Worm (Caenorhabditis elegans) whole organism, L4 larva: ENCODE data around the gene F57G4.11.

Experiments used
- ZK337.2 ChIP-seq: fragments of 200-800 bp; sonication (Bioruptor generic); IDR thresholded peaks from 2 replicates; pipeline ENCODE4 v1.3.6; 2022; ENCODE audit warnings: missing genetic modification reagents, missing genetic modification characterization, missing compliant biosample characterization
- aha-1 ChIP-seq: fragments of 150-350 bp; peaks from one replicate; lab custom pipeline; 2014; ENCODE audit warnings: missing biosample characterization, missing genetic modification characterization
- ceh-20 ChIP-seq: fragments of 200-800 bp; sonication (Bioruptor generic); IDR thresholded peaks from 2 replicates; pipeline ENCODE4 v1.3.6; 2022; ENCODE audit warnings: missing genetic modification reagents, missing genetic modification characterization, missing compliant biosample characterization
- daf-12 ChIP-seq: fragments of 150-350 bp; optimal IDR thresholded peaks from 2 replicates; lab custom pipeline; 2014; ENCODE audit warnings: missing biosample characterization, missing genetic modification reagents, missing genetic modification characterization
- fkh-10 ChIP-seq: fragments of 150-350 bp; optimal IDR thresholded peaks from 2 replicates; lab custom pipeline; 2014; ENCODE audit warnings: missing biosample characterization, missing genetic modification reagents, missing genetic modification characterization
- fos-1 ChIP-seq: fragments of 150-350 bp; optimal IDR thresholded peaks from 2 replicates; lab custom pipeline; 2014; ENCODE audit warnings: missing biosample characterization, missing genetic modification characterization
- hlh-30 ChIP-seq: sonication (generic microtip); optimal IDR thresholded peaks from 2 replicates; lab custom pipeline; 2017; ENCODE audit warnings: antibody characterized with exemption, mild to moderate bottlenecking, missing genetic modification characterization, missing compliant biosample characterization; ENCODE audit not compliant: insufficient read depth
- mep-1 ChIP-seq: fragments of 150-350 bp; sonication (generic microtip); optimal IDR thresholded peaks from 3 replicates; lab custom pipeline; 2014; ENCODE audit warnings: missing biosample characterization, missing genetic modification characterization
- nhr-11 ChIP-seq: fragments of 150-350 bp; optimal IDR thresholded peaks from 2 replicates; lab custom pipeline; 2014; ENCODE audit warnings: missing biosample characterization, missing genetic modification characterization
- nhr-28 ChIP-seq: fragments of 150-350 bp; optimal IDR thresholded peaks from 2 replicates; lab custom pipeline; 2014; ENCODE audit warnings: missing biosample characterization, missing genetic modification characterization
- set-16 ChIP-seq: fragments of 200-800 bp; sonication (Bioruptor generic); IDR thresholded peaks from 2 replicates; pipeline ENCODE4 v1.3.6; 2022; ENCODE audit warnings: missing genetic modification reagents, missing genetic modification characterization, missing compliant biosample characterization
- snpc-4 ChIP-seq: fragments of 150-350 bp; optimal IDR thresholded peaks from 2 replicates; lab custom pipeline; 2014; ENCODE audit warnings: missing biosample characterization, missing genetic modification characterization
- unc-39 ChIP-seq: sonication (generic microtip); optimal IDR thresholded peaks from 2 replicates; lab custom pipeline; 2017; ENCODE audit warnings: missing biosample characterization, missing genetic modification characterization
- unc-62 ChIP-seq, 3 experiments: fragments of 150-350 bp in 1 of 3; sonication (generic microtip); optimal IDR thresholded peaks in 2 of 3; peaks in 1 of 3; 1 replicate in 1 of 3; 2 replicates in 2 of 3; lab custom pipeline; 2014 to 2017; ENCODE audit warnings: missing biosample characterization in 3 of 3, missing genetic modification characterization in 3 of 3, missing genetic modification reagents in 3 of 3, missing genotype in 1 of 3

DNA sequence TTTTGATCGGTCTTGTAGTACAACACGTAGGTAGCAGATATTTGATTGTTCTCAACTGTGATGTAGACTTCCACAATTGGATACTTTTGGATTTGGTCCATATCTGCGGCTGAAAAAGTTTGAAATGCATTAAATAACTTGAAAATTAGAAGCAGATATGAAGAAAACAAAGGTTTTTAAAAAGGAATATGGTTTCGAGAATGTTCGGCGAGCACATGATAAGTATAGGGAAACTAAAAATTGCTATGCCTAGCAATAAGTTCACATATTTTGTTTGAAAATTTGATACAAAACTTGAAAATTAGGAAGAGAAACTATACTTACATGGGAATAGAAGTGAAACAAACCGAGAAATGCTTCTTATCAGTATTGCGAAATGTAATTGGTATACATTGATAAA lies 9.4 kb upstream of the F57G4.11 start, which contains the start of gene Y6G8.5:
- no peak for TF ChIP-seq hlh-30 (tag; lab: Kevin White, UChicago)
- TF ChIP-seq unc-62 (GFP tag; optimal IDR thresholded peaks at IDR 0.05 in 1 of 2; lab: Kevin White, UChicago) = no peak
- TF ChIP-seq unc-62 (tag; optimal IDR thresholded peaks at IDR 0.05; lab: Kevin White, UChicago) = no peak
- no peak for TF ChIP-seq fos-1 (tag; lab: Kevin White, UChicago)
- TF ChIP-seq snpc-4 = no peak
- no peak for TF ChIP-seq mep-1 (tag; lab: Kevin White, UChicago)
- no peak for TF ChIP-seq ceh-20 (GFP tag; lab: Robert Waterston, UW)
- TF ChIP-seq set-16 (GFP tag; lab: Robert Waterston, UW) = no peak
- TF ChIP-seq fkh-10 (GFP tag; lab: Kevin White, UChicago) = no peak
- no peak for TF ChIP-seq aha-1 (tag; lab: Kevin White, UChicago)
- no peak for TF ChIP-seq daf-12 (tag; lab: Kevin White, UChicago)
- no peak for TF ChIP-seq ZK337.2
- TF ChIP-seq nhr-28 (tag; lab: Kevin White, UChicago) = no peak
- TF ChIP-seq nhr-11 (tag; lab: Kevin White, UChicago) = no peak
- TF ChIP-seq unc-39 = no peak
